Worm (Caenorhabditis elegans) whole organism, L4/young adult: ENCODE measurements around the gene chtl-1.

Source experiments
- W03F9.2 ChIP-seq: fragments of 150-350 bp; optimal IDR thresholded peaks from 2 replicates; lab custom pipeline; 2014; ENCODE audit warnings: missing biosample characterization, missing genetic modification characterization
- dao-5 ChIP-seq: sonication (generic microtip); optimal IDR thresholded peaks from 2 replicates; lab custom pipeline; 2016; ENCODE audit warnings: missing genotype, missing genetic modification characterization, moderate library complexity, missing compliant biosample characterization
- him-1 ChIP-seq: sonication (generic microtip); optimal IDR thresholded peaks from 2 replicates; lab custom pipeline; 2016; ENCODE audit warnings: missing genotype, missing genetic modification reagents, missing genetic modification characterization, missing compliant biosample characterization

DNA sequence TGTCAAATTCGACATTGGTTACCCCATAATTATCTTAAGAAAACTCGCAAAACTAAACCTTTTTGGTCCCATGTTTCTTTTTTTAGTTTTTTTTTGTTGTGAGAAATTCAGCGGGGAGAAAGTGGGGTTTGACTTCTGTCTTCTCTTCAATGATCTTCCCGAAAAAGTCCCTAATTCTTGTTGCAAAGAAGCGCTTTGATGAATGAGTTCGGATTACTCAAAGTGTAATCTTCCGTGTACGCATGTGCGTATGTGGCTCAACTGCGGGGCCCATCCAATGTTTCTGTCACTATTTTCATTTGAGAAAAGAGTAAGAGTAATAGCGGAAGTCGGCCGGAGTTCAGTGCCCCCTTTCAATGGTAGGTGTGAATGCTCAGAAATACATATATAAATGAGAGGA lies 52.9 kb downstream of the chtl-1 start:
- TF ChIP-seq dao-5 (tag; lab: Kevin White, UChicago) = no peak
- no peak for TF ChIP-seq W03F9.2
- TF ChIP-seq him-1 (tag; lab: Kevin White, UChicago) = no peak
